Fruit fly (Drosophila melanogaster) whole organism, wandering third instar larva: Measurements from ENCODE around the gene bowl.

Experiments
- Abd-B ChIP-seq: fragments of >200 bp; optimal IDR thresholded peaks from 2 replicates; lab custom pipeline; 2017; ENCODE audit warnings: missing biosample characterization, missing genetic modification characterization
- CG32264 ChIP-seq: fragments of 200-800 bp; sonication (Bioruptor generic); optimal IDR thresholded peaks from 2 replicates; lab custom pipeline; 2016; ENCODE audit warnings: missing biosample characterization, missing genetic modification characterization
- CG9705 ChIP-seq: fragments of 200-800 bp; sonication (Bioruptor generic); optimal IDR thresholded peaks from 2 replicates; lab custom pipeline; 2018; ENCODE audit warnings: missing biosample characterization, mild to moderate bottlenecking, missing genetic modification characterization
- CrebA ChIP-seq: fragments of 200-800 bp; sonication (Bioruptor generic); optimal IDR thresholded peaks from 2 replicates; lab custom pipeline; 2016; ENCODE audit warnings: missing biosample characterization, mild to moderate bottlenecking, missing genetic modification characterization, borderline replicate concordance
- Dfd ChIP-seq: fragments of >200 bp; optimal IDR thresholded peaks from 2 replicates; lab custom pipeline; 2017; ENCODE audit warnings: missing biosample characterization, missing genetic modification characterization
- Dif ChIP-seq: fragments of 200-275, 200-300 bp; sonication (Bioruptor generic); optimal IDR thresholded peaks from 2 replicates; lab custom pipeline; 2018; ENCODE audit warnings: missing biosample characterization, missing genetic modification characterization; ENCODE audit not compliant: partially characterized antibody
- GATAd ChIP-seq: sonication (Bioruptor generic); optimal IDR thresholded peaks from 2 replicates; lab custom pipeline; 2016; ENCODE audit warnings: missing biosample characterization, missing genetic modification characterization
- HLH106 ChIP-seq: fragments of 200-800 bp; optimal IDR thresholded peaks from 3 replicates; lab custom pipeline; 2019; ENCODE audit warnings: missing biosample characterization, mild to moderate bottlenecking, missing genetic modification characterization, moderate library complexity
- Hnf4 ChIP-seq: fragments of 200-800 bp; sonication (Bioruptor generic); optimal IDR thresholded peaks from 2 replicates; lab custom pipeline; 2016; ENCODE audit warnings: missing biosample characterization, mild to moderate bottlenecking, missing genetic modification characterization
- Hr78 ChIP-seq: fragments of >200 bp; optimal IDR thresholded peaks from 2 replicates; lab custom pipeline; 2017; ENCODE audit warnings: missing biosample characterization, missing genetic modification characterization
- Hr83 ChIP-seq: fragments of 200-300 bp; sonication (Bioruptor generic); optimal IDR thresholded peaks from 2 replicates; lab custom pipeline; 2016; ENCODE audit warnings: missing biosample characterization, mild to moderate bottlenecking, missing genetic modification characterization, moderate library complexity; ENCODE audit not compliant: poor library complexity, severe bottlenecking
- Jra ChIP-seq: sonication (Bioruptor generic); optimal IDR thresholded peaks from 2 replicates; lab custom pipeline; 2016; ENCODE audit warnings: missing biosample characterization, missing genetic modification characterization
- Mio ChIP-seq: sonication (Bioruptor generic); optimal IDR thresholded peaks from 2 replicates; lab custom pipeline; 2016; ENCODE audit warnings: missing biosample characterization, missing genetic modification characterization
- Myc ChIP-seq: fragments of >200 bp; optimal IDR thresholded peaks from 2 replicates; lab custom pipeline; 2017
- N ChIP-seq: fragments of >200 bp; optimal IDR thresholded peaks from 2 replicates; lab custom pipeline; 2018; ENCODE audit warnings: missing biosample characterization, missing external identifiers, missing genetic modification characterization
- OdsH ChIP-seq: fragments of 200-800 bp; sonication (Bioruptor generic); optimal IDR thresholded peaks from 2 replicates; lab custom pipeline; 2016; ENCODE audit warnings: missing biosample characterization, mild to moderate bottlenecking, missing genetic modification characterization
- Rel ChIP-seq, 2 experiments: fragments of 200-800 bp; sonication (Bioruptor generic) in 1 of 2; optimal IDR thresholded peaks; 2 replicates in 1 of 2; 3 replicates in 1 of 2; lab custom pipeline; 2016 to 2019; ENCODE audit warnings: mild to moderate bottlenecking in 2 of 2, missing biosample characterization in 2 of 2, missing genetic modification characterization in 2 of 2, moderate library complexity in 1 of 2
- Sp1 ChIP-seq: fragments of 200-800 bp; sonication (Bioruptor generic); optimal IDR thresholded peaks from 3 replicates; lab custom pipeline; 2019; ENCODE audit warnings: missing biosample characterization, mild to moderate bottlenecking, missing genetic modification characterization, moderate library complexity
- Vsx2 ChIP-seq: fragments of 200-300, 225-300 bp; sonication (Bioruptor generic); optimal IDR thresholded peaks from 2 replicates; lab custom pipeline; 2018; ENCODE audit warnings: missing biosample characterization, missing genetic modification characterization; ENCODE audit not compliant: partially characterized antibody
- br ChIP-seq: fragments of 200-800 bp; sonication (Bioruptor generic); optimal IDR thresholded peaks from 2 replicates; lab custom pipeline; 2016; ENCODE audit warnings: missing biosample characterization, missing genetic modification characterization
- brk ChIP-seq: fragments of 200-800 bp; sonication (Bioruptor generic); optimal IDR thresholded peaks from 2 replicates; lab custom pipeline; 2016; ENCODE audit warnings: missing biosample characterization, mild to moderate bottlenecking, missing genetic modification characterization
- dl ChIP-seq, 2 experiments: fragments of 175-275, 200-275 bp in 1 of 2; fragments of 200-275 bp in 1 of 2; sonication (Bioruptor generic); optimal IDR thresholded peaks; lab custom pipeline; 2018; ENCODE audit warnings: mild to moderate bottlenecking in 2 of 2, missing biosample characterization in 2 of 2, missing genetic modification characterization in 2 of 2, moderate library complexity in 2 of 2; ENCODE audit not compliant: partially characterized antibody in 2 of 2, insufficient read depth in 1 of 2
- dmrt93B ChIP-seq: fragments of 200-800 bp; sonication (Bioruptor generic); optimal IDR thresholded peaks from 2 replicates; lab custom pipeline; 2018; ENCODE audit warnings: missing biosample characterization, mild to moderate bottlenecking, missing genetic modification characterization
- dsf ChIP-seq: sonication (Bioruptor generic); optimal IDR thresholded peaks from 2 replicates; lab custom pipeline; 2016; ENCODE audit warnings: missing biosample characterization, missing genetic modification characterization, borderline replicate concordance
- ey ChIP-seq: fragments of 200-800 bp; sonication (Bioruptor generic); optimal IDR thresholded peaks from 2 replicates; lab custom pipeline; 2016; ENCODE audit warnings: missing biosample characterization, missing genetic modification characterization
- foxo ChIP-seq, 2 experiments: fragments of 200-800 bp; sonication (Bioruptor generic); optimal IDR thresholded peaks; 2 replicates in 1 of 2; 3 replicates in 1 of 2; lab custom pipeline; 2016 to 2017; ENCODE audit warnings: missing biosample characterization in 2 of 2, missing genetic modification characterization in 2 of 2
- fru ChIP-seq: fragments of 200-800 bp; sonication (Bioruptor generic); optimal IDR thresholded peaks from 3 replicates; lab custom pipeline; 2016; ENCODE audit warnings: missing biosample characterization, mild to moderate bottlenecking, missing genetic modification characterization
- h ChIP-seq: fragments of 200-800 bp; sonication (Bioruptor generic); optimal IDR thresholded peaks from 3 replicates; lab custom pipeline; 2016; ENCODE audit warnings: missing biosample characterization, mild to moderate bottlenecking, missing genetic modification characterization
- jim ChIP-seq: fragments of 175-275, 200-325 bp; sonication (Bioruptor generic); optimal IDR thresholded peaks from 2 replicates; lab custom pipeline; 2016; ENCODE audit warnings: missing biosample characterization, mild to moderate bottlenecking, missing genetic modification characterization
- lola ChIP-seq: fragments of >200 bp; optimal IDR thresholded peaks from 2 replicates; lab custom pipeline; 2017; ENCODE audit warnings: missing biosample characterization, missing genetic modification characterization
- pan ChIP-seq: fragments of >200 bp; optimal IDR thresholded peaks from 2 replicates; lab custom pipeline; 2017
- psq ChIP-seq: fragments of 200-800 bp; sonication (Bioruptor generic); optimal IDR thresholded peaks from 3 replicates; lab custom pipeline; 2017; ENCODE audit warnings: missing biosample characterization, mild to moderate bottlenecking, missing genetic modification characterization, moderate library complexity
- rgr ChIP-seq: fragments of 200-800 bp; sonication (Bioruptor generic); optimal IDR thresholded peaks from 3 replicates; lab custom pipeline; 2016; ENCODE audit warnings: missing biosample characterization, mild to moderate bottlenecking, missing genetic modification characterization
- sage ChIP-seq: fragments of 200-800 bp; sonication (Bioruptor generic); optimal IDR thresholded peaks from 2 replicates; lab custom pipeline; 2016; ENCODE audit warnings: missing biosample characterization, mild to moderate bottlenecking, missing genetic modification characterization
- sv ChIP-seq: fragments of 200-800 bp; sonication (Bioruptor generic); optimal IDR thresholded peaks from 3 replicates; lab custom pipeline; 2016; ENCODE audit warnings: missing biosample characterization, missing genetic modification characterization
- tai ChIP-seq: sonication (Bioruptor generic); optimal IDR thresholded peaks from 2 replicates; lab custom pipeline; 2016; ENCODE audit warnings: missing biosample characterization, missing genetic modification characterization
- usp ChIP-seq: fragments of >200 bp; optimal IDR thresholded peaks from 2 replicates; lab custom pipeline; 2017; ENCODE audit warnings: missing biosample characterization, missing genetic modification characterization
- woc ChIP-seq: sonication (Bioruptor generic); optimal IDR thresholded peaks from 2 replicates; lab custom pipeline; 2016; ENCODE audit warnings: missing biosample characterization, mild to moderate bottlenecking, missing genetic modification characterization

bowl gene

dm6 chr2L:3787028-3787427 is 15.5 kb downstream of the bowl start, which contains the start of gene bark (continued):
- TF ChIP-seq dl (GFP tag; optimal IDR thresholded peaks at IDR 0.05; lab: Kevin White, UChicago; ENCODE audit: insufficient read depth in 1 of 2, partially characterized antibody in 2 of 2): peak; percentile 98

- TF ChIP-seq sage (GFP tag; lab: Kevin White, UChicago): peak; percentile 25
- no peak for TF ChIP-seq Rel (GFP tag; optimal IDR thresholded peaks at IDR 0.05; lab: Kevin White, UChicago)
- TF ChIP-seq Rel (tag; optimal IDR thresholded peaks at IDR 0.05; lab: Kevin White, UChicago): peak; percentile 55
- TF ChIP-seq h (GFP tag; lab: Kevin White, UChicago): no peak
These were observed 16.6 kb downstream of the bowl start for dm6 chr2L:3788150-3788549.

- TF ChIP-seq Myc (lab: Kevin White, UChicago) (no peak), dsf (no peak), fru (GFP tag; lab: Kevin White, UChicago) (peak; percentile 21), CrebA (GFP tag; lab: Kevin White, UChicago) (no peak), Mio (GFP tag; lab: Kevin White, UChicago) (no peak), ey (GFP tag; lab: Kevin White, UChicago) (peak; percentile 6), dl (GFP tag; optimal IDR thresholded peaks at IDR 0.05; lab: Kevin White, UChicago; ENCODE audit: insufficient read depth in 1 of 2, partially characterized antibody in 2 of 2) (no peak), Dfd (GFP tag; lab: Kevin White, UChicago) (no peak), N (GFP tag; lab: Kevin White, UChicago) (no peak), HLH106 (tag; lab: Kevin White, UChicago) (peak; percentile 34), Hnf4 (GFP tag; lab: Kevin White, UChicago) (no peak), Sp1 (GFP tag; lab: Kevin White, UChicago) (peak; percentile 48), Hr83 (GFP tag; lab: Kevin White, UChicago) (no peak), OdsH (peak; percentile 44), CG32264 (GFP tag; lab: Kevin White, UChicago) (no peak), Abd-B (GFP tag; lab: Kevin White, UChicago) (no peak), usp (GFP tag; lab: Kevin White, UChicago) (no peak), pan (lab: Kevin White, UChicago) (no peak), lola (GFP tag; lab: Kevin White, UChicago) (no peak), sage (GFP tag; lab: Kevin White, UChicago) (no peak), CG9705 (GFP tag; lab: Kevin White, UChicago) (no peak), GATAd (GFP tag; lab: Kevin White, UChicago) (no peak), sv (GFP tag; lab: Kevin White, UChicago) (peak; percentile 9), tai (GFP tag; lab: Kevin White, UChicago) (no peak), woc (GFP tag; lab: Kevin White, UChicago) (no peak), Dif (GFP tag; lab: Kevin White, UChicago) (no peak), brk (GFP tag; lab: Kevin White, UChicago) (peak; percentile 24), br (GFP tag; lab: Kevin White, UChicago) (no peak), dmrt93B (GFP tag; lab: Kevin White, UChicago) (no peak), rgr (GFP tag; lab: Kevin White, UChicago) (peak; percentile 28), Rel (GFP tag; optimal IDR thresholded peaks at IDR 0.05; lab: Kevin White, UChicago) (no peak), Rel (tag; optimal IDR thresholded peaks at IDR 0.05; lab: Kevin White, UChicago) (peak; percentile 94), foxo (GFP tag; optimal IDR thresholded peaks at IDR 0.05; lab: Kevin White, UChicago) (peak in 1 of 2 experiments; percentile 62), jim (GFP tag; lab: Kevin White, UChicago) (no peak), Hr78 (GFP tag; lab: Kevin White, UChicago) (no peak), Vsx2 (GFP tag; lab: Kevin White, UChicago) (no peak), Jra (GFP tag; lab: Kevin White, UChicago) (no peak), psq (GFP tag; lab: Kevin White, UChicago) (peak; percentile 57), h (GFP tag; lab: Kevin White, UChicago) (peak; percentile 16)
These were observed 18.0 kb downstream of the bowl start for dm6 chr2L:3789290-3790067.
